Worm (Caenorhabditis elegans) whole organism, young adult: Measurements from ENCODE around the gene lgc-15.

Experiments used
- B0261.1 ChIP-seq: sonication (generic microtip); optimal IDR thresholded peaks from 2 replicates; lab custom pipeline; 2016; ENCODE audit warnings: mild to moderate bottlenecking, missing genetic modification characterization, moderate library complexity, missing compliant biosample characterization
- D2030.7 ChIP-seq: fragments of 200-800 bp; sonication (Bioruptor generic); IDR thresholded peaks from 2 replicates; pipeline ENCODE4 v1.3.6; 2022; ENCODE audit warnings: missing genetic modification reagents, missing genetic modification characterization, missing compliant biosample characterization
- F10E7.11 ChIP-seq: sonication (generic microtip); optimal IDR thresholded peaks from 2 replicates; lab custom pipeline; 2017; ENCODE audit warnings: mild to moderate bottlenecking, missing genetic modification characterization, moderate library complexity, missing compliant biosample characterization
- F49E8.2 ChIP-seq: sonication (generic microtip); optimal IDR thresholded peaks from 3 replicates; lab custom pipeline; 2017; ENCODE audit warnings: missing genetic modification characterization, mild to moderate bottlenecking, missing compliant biosample characterization, antibody characterized with exemption, moderate library complexity; ENCODE audit not compliant: insufficient read depth
- akir-1 ChIP-seq: fragments of 200-800 bp; sonication (Bioruptor generic); optimal IDR thresholded peaks from 2 replicates; lab custom pipeline; 2018; ENCODE audit warnings: mild to moderate bottlenecking, missing genetic modification characterization, moderate library complexity, missing compliant biosample characterization
- ama-1 ChIP-seq, 3 experiments: fragments of 150-350 bp in 1 of 3; sonication (generic microtip) in 2 of 3; optimal IDR thresholded peaks; 2 replicates each; lab custom pipeline; 2014 to 2018; ENCODE audit warnings: missing biosample characterization in 2 of 3, missing genetic modification characterization in 2 of 3, missing genetic modification reagents in 2 of 3
- attf-3 ChIP-seq: fragments of 200-800 bp; sonication (Bioruptor generic); conservative IDR thresholded peaks from 2 replicates; pipeline ENCODE4 v1.3.6; 2022; ENCODE audit warnings: missing genetic modification reagents, missing genetic modification characterization, missing compliant biosample characterization
- bed-1 ChIP-seq: fragments of 200-800 bp; sonication (Bioruptor generic); IDR thresholded peaks from 2 replicates; pipeline ENCODE4 v1.3.6; 2022; ENCODE audit warnings: missing genetic modification reagents, missing genetic modification characterization, missing compliant biosample characterization
- bed-2 ChIP-seq: fragments of 200-800 bp; sonication (Bioruptor generic); IDR thresholded peaks from 2 replicates; pipeline ENCODE4 v1.3.6; 2022; ENCODE audit warnings: missing genetic modification reagents, missing genetic modification characterization, missing compliant biosample characterization
- ccch-3 ChIP-seq: fragments of 200-800 bp; sonication (Bioruptor generic); optimal IDR thresholded peaks from 2 replicates; lab custom pipeline; 2018; ENCODE audit warnings: mild to moderate bottlenecking, missing genetic modification characterization, missing compliant biosample characterization
- cebp-1 ChIP-seq, 2 experiments: fragments of 200-800 bp in 1 of 2; sonication (Bioruptor generic) in 1 of 2; sonication (generic microtip) in 1 of 2; IDR thresholded peaks in 1 of 2; optimal IDR thresholded peaks in 1 of 2; 2 replicates each; pipeline versions ENCODE4 v1.3.6 to Lab custom; 2017 to 2022; ENCODE audit warnings: missing compliant biosample characterization in 2 of 2, missing genetic modification characterization in 2 of 2, mild to moderate bottlenecking in 1 of 2, missing genetic modification reagents in 1 of 2, moderate library complexity in 1 of 2
- ceh-27 ChIP-seq: fragments of 200-800 bp; sonication (Bioruptor generic); optimal IDR thresholded peaks from 2 replicates; lab custom pipeline; 2018; ENCODE audit warnings: mild to moderate bottlenecking, missing genetic modification characterization, moderate library complexity, missing compliant biosample characterization
- ceh-58 ChIP-seq: fragments of 200-800 bp; sonication (Bioruptor generic); IDR thresholded peaks from 2 replicates; pipeline ENCODE4 v1.3.6; 2022; ENCODE audit warnings: missing genetic modification characterization, missing compliant biosample characterization
- ceh-79 ChIP-seq: sonication (generic microtip); optimal IDR thresholded peaks from 2 replicates; lab custom pipeline; 2017; ENCODE audit warnings: mild to moderate bottlenecking, missing genetic modification characterization, missing compliant biosample characterization
- die-1 ChIP-seq: sonication (generic microtip); optimal IDR thresholded peaks from 2 replicates; lab custom pipeline; 2016; ENCODE audit warnings: missing genotype, mild to moderate bottlenecking, missing genetic modification characterization, missing compliant biosample characterization
- egl-18 ChIP-seq: fragments of 200-800 bp; sonication (Bioruptor generic); IDR thresholded peaks from 2 replicates; pipeline ENCODE4 v1.3.6; 2022; ENCODE audit warnings: missing genetic modification reagents, missing genetic modification characterization, missing compliant biosample characterization
- ets-4 ChIP-seq: fragments of 200-800 bp; sonication (Bioruptor generic); optimal IDR thresholded peaks from 2 replicates; lab custom pipeline; 2018; ENCODE audit warnings: mild to moderate bottlenecking, missing genetic modification characterization, missing compliant biosample characterization
- gei-17 ChIP-seq: fragments of 200-800 bp; sonication (Bioruptor generic); optimal IDR thresholded peaks from 2 replicates; lab custom pipeline; 2018; ENCODE audit warnings: mild to moderate bottlenecking, missing genetic modification characterization, missing compliant biosample characterization
- him-1 ChIP-seq: sonication (generic microtip); optimal IDR thresholded peaks from 2 replicates; lab custom pipeline; 2016; ENCODE audit warnings: missing genotype, missing genetic modification reagents, missing genetic modification characterization, missing compliant biosample characterization
- hrde-1 ChIP-seq: sonication (generic microtip); optimal IDR thresholded peaks from 2 replicates; lab custom pipeline; 2016; ENCODE audit warnings: missing genetic modification characterization, mild to moderate bottlenecking, missing compliant biosample characterization, moderate library complexity, missing genotype, missing genetic modification reagents, borderline replicate concordance
- lag-1 ChIP-seq: fragments of 200-800 bp; sonication (Bioruptor generic); IDR thresholded peaks from 2 replicates; pipeline ENCODE4 v1.3.6; 2022; ENCODE audit warnings: missing genetic modification reagents, missing genetic modification characterization, missing compliant biosample characterization
- lin-35 ChIP-seq, 3 experiments: fragments of 150-350 bp in 2 of 3; sonication (generic microtip) in 1 of 3; optimal IDR thresholded peaks; 2 replicates each; lab custom pipeline; 2014 to 2018; ENCODE audit warnings: missing biosample characterization in 3 of 3, missing genetic modification characterization in 3 of 3, missing genetic modification reagents in 3 of 3
- lin-40 ChIP-seq: sonication (generic microtip); optimal IDR thresholded peaks from 2 replicates; lab custom pipeline; 2016; ENCODE audit warnings: missing genetic modification characterization, mild to moderate bottlenecking, missing compliant biosample characterization, missing genotype, missing genetic modification reagents
- lir-1 ChIP-seq: fragments of 200-800 bp; sonication (Bioruptor generic); conservative IDR thresholded peaks from 2 replicates; pipeline ENCODE4 v1.3.6; 2022; ENCODE audit warnings: missing genetic modification reagents, missing genetic modification characterization, missing compliant biosample characterization
- madf-10 ChIP-seq: sonication (generic microtip); optimal IDR thresholded peaks from 2 replicates; lab custom pipeline; 2016; ENCODE audit warnings: mild to moderate bottlenecking, missing genetic modification characterization, missing compliant biosample characterization
- madf-3 ChIP-seq: fragments of 200-800 bp; sonication (Bioruptor generic); IDR thresholded peaks from 2 replicates; pipeline ENCODE4 v1.3.6; 2022; ENCODE audit warnings: missing genetic modification reagents, missing genetic modification characterization, missing compliant biosample characterization
- mel-28 ChIP-seq: sonication (generic microtip); optimal IDR thresholded peaks from 2 replicates; lab custom pipeline; 2016; ENCODE audit warnings: borderline replicate concordance, mild to moderate bottlenecking, missing genetic modification characterization, missing compliant biosample characterization
- nfya-2 ChIP-seq: fragments of 200-800 bp; sonication (Bioruptor generic); IDR thresholded peaks from 2 replicates; pipeline ENCODE4 v1.3.6; 2022; ENCODE audit warnings: missing genetic modification reagents, missing genetic modification characterization, missing compliant biosample characterization
- nfyb-1 ChIP-seq: fragments of 200-800 bp; sonication (Bioruptor generic); IDR thresholded peaks from 2 replicates; pipeline ENCODE4 v1.3.6; 2022; ENCODE audit warnings: missing genetic modification reagents, missing genetic modification characterization, missing compliant biosample characterization
- nhr-179 ChIP-seq: sonication (generic microtip); optimal IDR thresholded peaks from 2 replicates; lab custom pipeline; 2016; ENCODE audit warnings: mild to moderate bottlenecking, missing genetic modification characterization, missing compliant biosample characterization
- nhr-80 ChIP-seq: sonication (generic microtip); optimal IDR thresholded peaks from 2 replicates; lab custom pipeline; 2016; ENCODE audit warnings: missing genetic modification characterization, missing compliant biosample characterization
- rcor-1 ChIP-seq: fragments of 200-800 bp; sonication (Bioruptor generic); IDR thresholded peaks from 2 replicates; pipeline ENCODE4 v1.3.6; 2022; ENCODE audit warnings: missing genetic modification reagents, missing genetic modification characterization, missing compliant biosample characterization
- rec-8 ChIP-seq, 2 experiments: sonication (generic microtip); optimal IDR thresholded peaks; 2 replicates each; lab custom pipeline; 2016; ENCODE audit warnings: mild to moderate bottlenecking in 2 of 2, missing genetic modification characterization in 2 of 2, missing genetic modification reagents in 2 of 2, missing genotype in 2 of 2, missing biosample characterization in 1 of 2, missing compliant biosample characterization in 1 of 2, moderate library complexity in 1 of 2
- rpc-1 ChIP-seq, 2 experiments: fragments of 150-350 bp in 1 of 2; sonication (generic microtip) in 1 of 2; optimal IDR thresholded peaks; 2 replicates each; lab custom pipeline; 2014 to 2018; ENCODE audit warnings: missing biosample characterization in 1 of 2, missing genetic modification characterization in 1 of 2, missing genetic modification reagents in 1 of 2, missing genotype in 1 of 2
- sptf-2 ChIP-seq: fragments of 200-800 bp; sonication (Bioruptor generic); optimal IDR thresholded peaks from 2 replicates; lab custom pipeline; 2018; ENCODE audit warnings: mild to moderate bottlenecking, missing genetic modification characterization, missing compliant biosample characterization
- ztf-18 ChIP-seq: sonication (generic microtip); optimal IDR thresholded peaks from 2 replicates; lab custom pipeline; 2016; ENCODE audit warnings: missing genotype, mild to moderate bottlenecking, missing genetic modification characterization, missing compliant biosample characterization
- ztf-25 ChIP-seq: fragments of 200-800 bp; sonication (Bioruptor generic); IDR thresholded peaks from 2 replicates; pipeline ENCODE4 v1.3.6; 2022; ENCODE audit warnings: missing genetic modification reagents, missing genetic modification characterization, missing compliant biosample characterization

The lgc-15 gene

ce11 chrX:12142569-12142968 lies 28.4 kb downstream of the lgc-15 start, which contains the start of gene M153.3:
TSS of gene M153.3 (plus strand) at chrX:12142869.
- TF ChIP-seq rcor-1 (GFP tag; lab: Robert Waterston, UW) (no peak), ceh-58 (GFP tag; lab: Robert Waterston, UW) (no peak), die-1 (tag; lab: Kevin White, UChicago) (no peak), F10E7.11 (tag; lab: Kevin White, UChicago) (no peak), mel-28 (tag; lab: Kevin White, UChicago) (no peak), ztf-18 (tag; lab: Kevin White, UChicago) (no peak), madf-3 (GFP tag; lab: Robert Waterston, UW) (no peak), sptf-2 (no peak), egl-18 (GFP tag; lab: Robert Waterston, UW) (no peak), B0261.1 (tag; lab: Kevin White, UChicago) (no peak), lir-1 (GFP tag; lab: Robert Waterston, UW) (no peak), lin-35 (GFP tag; optimal IDR thresholded peaks at IDR 0.05; lab: Kevin White, UChicago) (no peak), cebp-1 (GFP tag; IDR thresholded peaks at IDR 0.05; lab: Robert Waterston, UW) (no peak), cebp-1 (tag; optimal IDR thresholded peaks at IDR 0.05; lab: Kevin White, UChicago) (no peak)

ce11 chrX:12143693-12144092 lies 29.6 kb downstream of the lgc-15 start, which contains the start of gene M153.5:
TSS of gene M153.5 (plus strand) at chrX:12143993.
- no peak for TF ChIP-seq bed-1 (GFP tag; lab: Robert Waterston, UW)

ce11 chrX:12145919-12146318 lies 31.8 kb downstream of the lgc-15 start:
- no peak for TF ChIP-seq ceh-27 (GFP tag; lab: Kevin White, UChicago)
- no peak for TF ChIP-seq lin-35 (GFP tag; optimal IDR thresholded peaks at IDR 0.05; lab: Kevin White, UChicago)
- no peak for TF ChIP-seq rec-8 (tag; optimal IDR thresholded peaks at IDR 0.05; lab: Kevin White, UChicago)
- TF ChIP-seq gei-17: no peak
- TF ChIP-seq lin-40: no peak
- no peak for TF ChIP-seq nhr-179 (tag; lab: Kevin White, UChicago)
- TF ChIP-seq nhr-80 (tag; lab: Kevin White, UChicago): no peak
- TF ChIP-seq ccch-3 (GFP tag; lab: Kevin White, UChicago): no peak

- TF ChIP-seq bed-2 (GFP tag; lab: Robert Waterston, UW): no peak
- peak; percentile 63 for TF ChIP-seq nhr-80 (tag; lab: Kevin White, UChicago)
These were observed 32.4 kb downstream of the lgc-15 start, which contains the start of gene pycr-1 for ce11 chrX:12146453-12147085. TSS of gene pycr-1 (plus strand) at chrX:12146832.

ce11 chrX:12149638-12150137 lies 35.6 kb downstream of the lgc-15 start, which contains the start of gene znf-474:
TSS of gene znf-474 (plus strand) at chrX:12149924.
- TF ChIP-seq attf-3 (GFP tag; lab: Robert Waterston, UW): no peak
- TF ChIP-seq ceh-79 (tag; lab: Kevin White, UChicago): no peak
- no peak for TF ChIP-seq madf-10
- no peak for TF ChIP-seq F49E8.2 (tag; lab: Kevin White, UChicago)
- TF ChIP-seq akir-1 (GFP tag; lab: Kevin White, UChicago): no peak
- no peak for TF ChIP-seq ets-4 (GFP tag; lab: Kevin White, UChicago)
- no peak for TF ChIP-seq lag-1
- no peak for TF ChIP-seq rpc-1 (optimal IDR thresholded peaks at IDR 0.05; lab: Kevin White, UChicago)
- TF ChIP-seq rpc-1 (tag; optimal IDR thresholded peaks at IDR 0.05; lab: Kevin White, UChicago): no peak
- no peak for TF ChIP-seq cebp-1 (GFP tag; IDR thresholded peaks at IDR 0.05; lab: Robert Waterston, UW)
- no peak for TF ChIP-seq cebp-1 (tag; optimal IDR thresholded peaks at IDR 0.05; lab: Kevin White, UChicago)
- no peak for TF ChIP-seq him-1 (tag; lab: Kevin White, UChicago)
- no peak for TF ChIP-seq hrde-1 (tag; lab: Kevin White, UChicago)
- TF ChIP-seq D2030.7: no peak
- no peak for TF ChIP-seq ama-1 (optimal IDR thresholded peaks at IDR 0.05; lab: Kevin White, UChicago)
- TF ChIP-seq ama-1 (GFP tag; optimal IDR thresholded peaks at IDR 0.05; lab: Kevin White, UChicago): no peak
- TF ChIP-seq lin-40: no peak
- no peak for TF ChIP-seq ztf-25 (GFP tag; lab: Robert Waterston, UW)
- no peak for TF ChIP-seq nfya-2 (GFP tag; lab: Robert Waterston, UW)
- no peak for TF ChIP-seq nfyb-1
